Worm (Caenorhabditis elegans): ENCODE data around the gene Y47G7B.2.

DNA sequence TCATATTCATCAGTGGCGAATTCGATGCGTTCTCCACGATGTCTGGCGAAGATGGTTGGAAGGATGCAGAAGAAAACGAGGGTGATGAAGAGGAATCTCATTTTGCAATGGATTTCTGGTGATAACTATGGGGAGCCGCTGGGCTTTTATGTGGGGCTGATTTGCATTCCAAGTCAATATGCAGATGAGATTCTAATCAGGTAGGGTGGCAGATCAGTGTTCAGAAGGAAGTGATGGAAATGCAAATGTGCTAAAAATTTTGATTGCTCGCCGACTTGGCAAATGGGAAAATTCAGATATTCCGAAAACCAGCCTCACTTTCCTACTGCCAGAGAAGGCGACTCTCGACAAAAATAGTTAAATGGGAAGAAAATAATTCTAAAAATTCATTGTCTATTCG is 17.7 kb downstream of the Y47G7B.2 start, which contains the start of gene nspf-3:
- TF ChIP-seq efl-1 (optimal IDR thresholded peaks at IDR 0.05): no peak
- TF ChIP-seq efl-1 (GFP tag; optimal IDR thresholded peaks at IDR 0.05 in 1 of 2): no peak
- TF ChIP-seq nhr-76 (tag; optimal IDR thresholded peaks at IDR 0.05): no peak
- TF ChIP-seq blmp-1 (tag; optimal IDR thresholded peaks at IDR 0.05): no peak
- TF ChIP-seq elt-3 (tag; optimal IDR thresholded peaks at IDR 0.05): no peak
- TF ChIP-seq lin-13 (GFP tag; optimal IDR thresholded peaks at IDR 0.05): no peak
- no peak for TF ChIP-seq C16A3.4 (tag; optimal IDR thresholded peaks at IDR 0.05)
- TF ChIP-seq lin-39 (tag; optimal IDR thresholded peaks at IDR 0.05): no peak
- TF ChIP-seq elt-2 (tag; optimal IDR thresholded peaks at IDR 0.05): no peak
- no peak for TF ChIP-seq tbx-2 (tag; optimal IDR thresholded peaks at IDR 0.05)
